Worm (Caenorhabditis elegans): Measurements from ENCODE around the gene F49H12.2.

- no peak for TF ChIP-seq gmeb-2 (tag; optimal IDR thresholded peaks at IDR 0.05)
- TF ChIP-seq pag-3 (tag; optimal IDR thresholded peaks at IDR 0.05; ENCODE audit: borderline replicate concordance), result no peak
- TF ChIP-seq ets-4 (tag; optimal IDR thresholded peaks at IDR 0.05), result no peak
- no peak for TF ChIP-seq dve-1 (tag; optimal IDR thresholded peaks at IDR 0.05)
Measured at ce11 chrX:2107414-2107813, 22.3 kb downstream of the F49H12.2 start.
